Worm (Caenorhabditis elegans) whole organism, L4/young adult: ENCODE measurements around the gene sdz-35.

Experiments used
- W03F9.2 ChIP-seq: fragments of 150-350 bp; optimal IDR thresholded peaks from 2 replicates; lab custom pipeline; 2014; ENCODE audit warnings: missing biosample characterization, missing genetic modification characterization
- dao-5 ChIP-seq: sonication (generic microtip); optimal IDR thresholded peaks from 2 replicates; lab custom pipeline; 2016; ENCODE audit warnings: missing genotype, missing genetic modification characterization, moderate library complexity, missing compliant biosample characterization

- TF ChIP-seq W03F9.2 (tag; lab: Kevin White, UChicago) (no peak), dao-5 (tag; lab: Kevin White, UChicago) (no peak)
These were observed 37.3 kb upstream of the sdz-35 start, which contains the start of gene C17F4.7 for ce11 chrII:3245836-3246235.
